Worm (Caenorhabditis elegans): Measurements from ENCODE around the gene cysl-3.

DNA sequence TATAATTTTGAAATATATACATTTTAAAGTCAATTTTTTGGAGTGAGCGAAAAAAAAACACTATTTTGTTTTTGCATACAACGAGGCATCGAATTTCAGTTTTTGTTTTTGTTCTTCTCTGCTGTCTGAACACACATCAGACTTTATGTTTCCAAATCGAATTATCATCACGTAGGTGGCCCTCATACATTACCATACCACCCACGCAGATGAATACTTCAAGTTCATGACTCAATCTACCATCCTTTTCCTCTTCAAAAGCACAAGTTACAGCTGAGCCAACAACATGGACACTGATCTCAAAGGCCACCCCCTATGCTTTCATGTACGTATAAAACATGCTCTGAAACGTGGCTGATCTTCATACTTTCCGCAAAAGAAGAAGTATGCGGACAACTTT lies 13.8 kb upstream of the cysl-3 start, which contains the start of gene R08F11.7:
- TF ChIP-seq hlh-30 (tag; optimal IDR thresholded peaks at IDR 0.05; ENCODE audit: insufficient read depth) (no peak), unc-86 (tag; optimal IDR thresholded peaks at IDR 0.05) (no peak), C38D4.7 (GFP tag; optimal IDR thresholded peaks at IDR 0.05) (no peak), fkh-10 (GFP tag; optimal IDR thresholded peaks at IDR 0.05) (no peak)

Measured in whole organism, late embryonic.